Fruit fly (Drosophila melanogaster): ENCODE results near the gene CG9018.

DNA sequence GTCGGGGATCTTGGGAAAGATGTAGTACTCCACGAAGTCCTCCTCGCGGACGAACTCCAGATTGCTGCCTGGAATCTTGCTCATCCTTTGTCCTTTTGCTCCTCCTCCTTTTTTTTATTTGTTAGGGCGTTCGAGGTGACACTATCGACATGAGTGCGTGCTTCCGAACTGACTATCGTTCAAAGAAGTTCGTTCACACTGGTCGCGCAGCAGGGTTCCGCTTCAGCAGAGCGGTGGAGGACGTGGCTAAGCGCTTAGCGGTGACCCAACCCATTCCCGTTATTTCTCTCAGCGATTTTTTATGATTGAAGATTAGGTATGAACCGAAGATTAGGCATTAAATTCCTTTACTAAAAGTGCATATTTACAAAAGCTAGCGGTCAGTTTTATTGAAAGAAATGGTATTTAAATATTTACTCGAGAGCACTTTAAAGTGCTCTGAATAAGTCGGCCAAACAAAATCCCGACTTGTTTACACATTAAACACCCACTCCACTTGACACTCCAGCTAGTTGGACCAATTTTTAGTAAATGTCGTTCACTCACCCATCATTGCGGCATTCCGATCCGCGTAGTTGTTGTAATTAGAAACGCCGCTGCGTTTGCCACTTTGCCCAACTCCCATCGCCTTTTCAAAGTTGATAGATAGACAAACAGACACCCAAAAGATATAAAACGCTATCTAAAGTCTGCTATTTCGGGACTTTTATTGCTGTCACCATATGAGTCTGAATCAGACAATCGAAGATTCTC lies 29.0 kb upstream of the CG9018 start, which contains the start of the genes ecd and CG13806:
- no peak for TF ChIP-seq CG8478 (optimal IDR thresholded peaks at IDR 0.05)
- peak; percentile 67 to 72 for TF ChIP-seq CTCF (optimal IDR thresholded peaks at IDR 0.05)
